Fruit fly (Drosophila melanogaster): ENCODE measurements around the gene CG10077.

The CG10077 gene

DNA sequence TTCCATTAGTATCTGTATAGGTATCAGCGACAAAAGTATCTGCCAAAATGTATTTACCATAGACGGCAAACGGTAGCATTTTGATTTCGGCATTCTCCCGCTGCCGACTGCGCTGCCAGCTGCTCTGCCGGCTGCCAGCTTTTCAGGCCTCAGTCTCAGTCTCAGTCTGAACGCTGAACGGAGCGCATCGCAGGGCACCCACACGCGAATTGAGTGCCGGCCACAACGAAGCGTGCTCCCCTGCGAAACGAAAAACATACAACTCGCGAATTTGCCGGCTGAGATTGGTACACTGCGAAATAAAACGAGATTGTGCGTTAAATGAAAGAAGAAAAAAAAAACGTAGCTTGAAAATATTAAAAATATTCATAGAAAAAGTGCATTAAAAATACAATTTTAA, 43.0 kb upstream of the CG10077 start, which contains the start of gene Mp (continued):
- TF ChIP-seq pan (optimal IDR thresholded peaks at IDR 0.05) (no peak), pan (GFP tag; optimal IDR thresholded peaks at IDR 0.05 in 1 of 2, IDR thresholded peaks at IDR 0.05 in 1 of 2) (peak in 1 of 2 experiments; percentile 21), CG6683 (GFP tag; optimal IDR thresholded peaks at IDR 0.05) (no peak), CG16815 (GFP tag; optimal IDR thresholded peaks at IDR 0.05) (no peak), CG13296 (GFP tag; optimal IDR thresholded peaks at IDR 0.05) (no peak), CG10274 (GFP tag; optimal IDR thresholded peaks at IDR 0.05) (peak; percentile 47), klu (GFP tag; IDR thresholded peaks at IDR 0.05) (no peak), sd (tag; optimal IDR thresholded peaks at IDR 0.05) (no peak), CG13775 (GFP tag; optimal IDR thresholded peaks at IDR 0.05) (no peak), CG4424 (GFP tag; optimal IDR thresholded peaks at IDR 0.05) (no peak), zfh1 (GFP tag; IDR thresholded peaks at IDR 0.05) (0 out of 3 replicates have a peak, but pooled peaks have one; percentile 8), CG9876 (GFP tag; optimal IDR thresholded peaks at IDR 0.05) (no peak), CG43689 (GFP tag; IDR thresholded peaks at IDR 0.05) (no peak), Hey (tag; optimal IDR thresholded peaks at IDR 0.05) (no peak), sna (GFP tag; IDR thresholded peaks at IDR 0.05; ENCODE audit: partially characterized antibody) (no peak), HLH3B (GFP tag; IDR thresholded peaks at IDR 0.05) (no peak), vfl (GFP tag; optimal IDR thresholded peaks at IDR 0.05) (no peak), CG32532 (GFP tag; IDR thresholded peaks at IDR 0.05) (peak; percentile 37; the same call in 1 of the 2 replicates), Hmx (GFP tag; optimal IDR thresholded peaks at IDR 0.05) (no peak), exex (tag; optimal IDR thresholded peaks at IDR 0.05) (no peak), CG17328 (GFP tag; IDR thresholded peaks at IDR 0.05) (no peak), sens-2 (GFP tag; IDR thresholded peaks at IDR 0.05) (no peak), lov (optimal IDR thresholded peaks at IDR 0.05) (no peak), lov (GFP tag; IDR thresholded peaks at IDR 0.05) (no peak), CG2712 (tag; optimal IDR thresholded peaks at IDR 0.05) (no peak), Tbp (GFP tag; optimal IDR thresholded peaks at IDR 0.05) (no peak), fd102C (GFP tag; optimal IDR thresholded peaks at IDR 0.05) (no peak), HmgZ (tag; optimal IDR thresholded peaks at IDR 0.05) (no peak), Side (GFP tag; optimal IDR thresholded peaks at IDR 0.05) (no peak), CG12071 (GFP tag; optimal IDR thresholded peaks at IDR 0.05) (peak; percentile 45), CG33213 (GFP tag; optimal IDR thresholded peaks at IDR 0.05) (no peak), CG11398 (GFP tag; optimal IDR thresholded peaks at IDR 0.05) (no peak), cad (GFP tag; optimal IDR thresholded peaks at IDR 0.05) (no peak), bsh (GFP tag; optimal IDR thresholded peaks at IDR 0.05) (no peak), btn (GFP tag; optimal IDR thresholded peaks at IDR 0.05) (no peak), hbn (GFP tag; IDR thresholded peaks at IDR 0.05; ENCODE audit: partially characterized antibody) (no peak), chm (GFP tag; IDR thresholded peaks at IDR 0.05) (peak; percentile 41; the same call in 1 of the 2 replicates), slbo (GFP tag; IDR thresholded peaks at IDR 0.05) (peak; percentile 57), Fer2 (tag; optimal IDR thresholded peaks at IDR 0.05) (no peak), sr (GFP tag; IDR thresholded peaks at IDR 0.05) (no peak), yki (optimal IDR thresholded peaks at IDR 0.05) (no peak), CG7987 (GFP tag; optimal IDR thresholded peaks at IDR 0.05) (peak; percentile 18), tin (GFP tag; optimal IDR thresholded peaks at IDR 0.05) (no peak), CG14014 (GFP tag; IDR thresholded peaks at IDR 0.05) (no peak), sens (GFP tag) (peak; percentile 70), ase (GFP tag; IDR thresholded peaks at IDR 0.05) (no peak), chinmo (GFP tag; IDR thresholded peaks at IDR 0.05; ENCODE audit: partially characterized antibody) (peak; percentile 65; the same call in 1 of the 4 replicates), Xrp1 (GFP tag; IDR thresholded peaks at IDR 0.05) (no peak), Med (GFP tag) (peak; percentile 79), CG6689 (GFP tag; IDR thresholded peaks at IDR 0.05) (no peak), slp2 (GFP tag; optimal IDR thresholded peaks at IDR 0.05) (no peak), gt (GFP tag; IDR thresholded peaks at IDR 0.05) (no peak), CG32772 (GFP tag; IDR thresholded peaks at IDR 0.05) (no peak), slou (GFP tag; optimal IDR thresholded peaks at IDR 0.05) (no peak)

Measured in whole organism, embryonic.